Worm (Caenorhabditis elegans) whole organism, L4 larva: Measurements from ENCODE around the gene ubc-19.

Source experiments
- F44E2.7 ChIP-seq: fragments of 200-800 bp; sonication (Bioruptor generic); IDR thresholded peaks from 2 replicates; pipeline ENCODE4 v2.1.2; 2022; ENCODE audit warnings: missing genetic modification characterization, missing compliant biosample characterization
- R02D3.7 ChIP-seq: fragments of 150-350 bp; sonication (generic microtip); optimal IDR thresholded peaks from 3 replicates; lab custom pipeline; 2014; ENCODE audit warnings: missing biosample characterization, missing genetic modification characterization
- T20F7.1 ChIP-seq: fragments of 200-800 bp; sonication (Bioruptor generic); optimal IDR thresholded peaks from 2 replicates; lab custom pipeline; 2018; ENCODE audit warnings: mild to moderate bottlenecking, missing genetic modification characterization, missing compliant biosample characterization
- T26A8.4 ChIP-seq: fragments of 200-800 bp; sonication (Bioruptor generic); IDR thresholded peaks from 2 replicates; pipeline ENCODE4 v1.3.6; 2022; ENCODE audit warnings: missing genetic modification characterization, missing compliant biosample characterization
- Y48G9A.11 ChIP-seq: fragments of 200-800 bp; sonication (Bioruptor generic); IDR thresholded peaks from 2 replicates; pipeline ENCODE4 v1.3.6; 2022; ENCODE audit warnings: missing genetic modification reagents, missing genetic modification characterization, missing compliant biosample characterization
- Y5F2A.4 ChIP-seq: fragments of 200-800 bp; sonication (Bioruptor generic); optimal IDR thresholded peaks from 2 replicates; lab custom pipeline; 2018; ENCODE audit warnings: mild to moderate bottlenecking, missing genetic modification characterization, missing compliant biosample characterization
- Y75B8A.6 ChIP-seq: fragments of 200-800 bp; sonication (Bioruptor generic); IDR thresholded peaks from 2 replicates; pipeline ENCODE4 v1.3.6; 2022; ENCODE audit warnings: missing genetic modification reagents, missing genetic modification characterization, missing compliant biosample characterization
- ZK546.5 ChIP-seq, 2 experiments: sonication (generic microtip); optimal IDR thresholded peaks; 2 replicates each; lab custom pipeline; 2017; ENCODE audit warnings: missing biosample characterization in 2 of 2, missing genetic modification characterization in 2 of 2
- aly-2 ChIP-seq: sonication (generic microtip); optimal IDR thresholded peaks from 2 replicates; lab custom pipeline; 2018; ENCODE audit warnings: missing biosample characterization, missing genetic modification characterization
- ama-1 ChIP-seq: fragments of 150-350 bp; optimal IDR thresholded peaks from 2 replicates; lab custom pipeline; 2014; ENCODE audit warnings: inconsistent platforms, mixed read lengths
- arid-1 ChIP-seq: fragments of 200-800 bp; sonication (Bioruptor generic); conservative IDR thresholded peaks from 2 replicates; pipeline ENCODE4 v1.3.6; 2022; ENCODE audit warnings: missing genetic modification reagents, missing genetic modification characterization, missing compliant biosample characterization
- attf-4 ChIP-seq: sonication (generic microtip); optimal IDR thresholded peaks from 3 replicates; lab custom pipeline; 2017; ENCODE audit warnings: missing biosample characterization, missing genetic modification characterization
- ceh-20 ChIP-seq: fragments of 200-800 bp; sonication (Bioruptor generic); IDR thresholded peaks from 2 replicates; pipeline ENCODE4 v1.3.6; 2022; ENCODE audit warnings: missing genetic modification reagents, missing genetic modification characterization, missing compliant biosample characterization
- ceh-44 ChIP-seq: fragments of 200-800 bp; sonication (Bioruptor generic); IDR thresholded peaks from 2 replicates; pipeline ENCODE4 v1.3.6; 2022; ENCODE audit warnings: missing genetic modification reagents, missing genetic modification characterization, missing compliant biosample characterization
- ceh-62 ChIP-seq: sonication (generic microtip); optimal IDR thresholded peaks from 2 replicates; lab custom pipeline; 2017; ENCODE audit warnings: missing biosample characterization, missing genetic modification characterization
- ces-1 ChIP-seq: fragments of 150-350 bp; sonication (generic microtip); optimal IDR thresholded peaks from 4 replicates; lab custom pipeline; 2014; ENCODE audit warnings: missing biosample characterization, missing genetic modification reagents, missing genetic modification characterization
- ctbp-1 ChIP-seq: fragments of 200-800 bp; sonication (Bioruptor generic); IDR thresholded peaks from 2 replicates; pipeline ENCODE4 v1.3.6; 2022; ENCODE audit warnings: missing genetic modification reagents, missing genetic modification characterization, missing compliant biosample characterization
- daf-12 ChIP-seq: fragments of 150-350 bp; optimal IDR thresholded peaks from 2 replicates; lab custom pipeline; 2014; ENCODE audit warnings: missing biosample characterization, missing genetic modification reagents, missing genetic modification characterization
- daf-19 ChIP-seq: fragments of 200-800 bp; sonication (Bioruptor generic); conservative IDR thresholded peaks from 2 replicates; pipeline ENCODE4 v1.3.6; 2022; ENCODE audit warnings: missing genetic modification characterization, missing compliant biosample characterization
- daf-8 ChIP-seq: fragments of 200-800 bp; sonication (Bioruptor generic); IDR thresholded peaks from 2 replicates; pipeline ENCODE4 v1.3.6; 2022; ENCODE audit warnings: missing genetic modification characterization, missing compliant biosample characterization
- dpl-1 ChIP-seq: fragments of 150-350 bp; optimal IDR thresholded peaks from 2 replicates; lab custom pipeline; 2014; ENCODE audit warnings: missing biosample characterization, missing genetic modification reagents, missing genetic modification characterization
- duxl-1 ChIP-seq: sonication (generic microtip); optimal IDR thresholded peaks from 2 replicates; lab custom pipeline; 2016; ENCODE audit warnings: mild to moderate bottlenecking, missing genetic modification characterization, moderate library complexity, missing compliant biosample characterization; ENCODE audit not compliant: poor library complexity
- jun-1 ChIP-seq: fragments of 150-350 bp; optimal IDR thresholded peaks from 2 replicates; lab custom pipeline; 2014; ENCODE audit warnings: missing biosample characterization, missing genetic modification reagents, missing genetic modification characterization
- lin-29 ChIP-seq: fragments of 200-800 bp; sonication (Bioruptor generic); IDR thresholded peaks from 2 replicates; pipeline ENCODE4 v1.3.6; 2022; ENCODE audit warnings: missing genetic modification reagents, missing genetic modification characterization, missing compliant biosample characterization
- lin-38 ChIP-seq: fragments of 200-800 bp; sonication (Bioruptor generic); IDR thresholded peaks from 2 replicates; pipeline ENCODE4 v1.3.6; 2022; ENCODE audit warnings: missing genetic modification reagents, missing genetic modification characterization, missing compliant biosample characterization
- lin-39 ChIP-seq: fragments of 150-350 bp; optimal IDR thresholded peaks from 2 replicates; lab custom pipeline; 2014; ENCODE audit warnings: missing biosample characterization, missing genetic modification reagents, missing genetic modification characterization
- lir-3 ChIP-seq: sonication (generic microtip); optimal IDR thresholded peaks from 2 replicates; lab custom pipeline; 2016; ENCODE audit warnings: mild to moderate bottlenecking, missing genetic modification characterization, missing compliant biosample characterization
- madf-9 ChIP-seq: fragments of 200-800 bp; sonication (Bioruptor generic); conservative IDR thresholded peaks from 2 replicates; pipeline ENCODE4 v1.3.6; 2022; ENCODE audit warnings: missing genetic modification reagents, missing genetic modification characterization, missing compliant biosample characterization
- mdt-29 ChIP-seq: fragments of 200-800 bp; sonication (Bioruptor generic); IDR thresholded peaks from 2 replicates; pipeline ENCODE4 v1.3.6; 2022; ENCODE audit warnings: missing genetic modification reagents, missing genetic modification characterization, missing compliant biosample characterization
- mep-1 ChIP-seq: fragments of 150-350 bp; sonication (generic microtip); optimal IDR thresholded peaks from 3 replicates; lab custom pipeline; 2014; ENCODE audit warnings: missing biosample characterization, missing genetic modification characterization
- nhr-102 ChIP-seq: sonication (generic microtip); optimal IDR thresholded peaks from 2 replicates; lab custom pipeline; 2016; ENCODE audit warnings: mild to moderate bottlenecking, missing genetic modification characterization, moderate library complexity, missing compliant biosample characterization
- nhr-11 ChIP-seq: fragments of 150-350 bp; optimal IDR thresholded peaks from 2 replicates; lab custom pipeline; 2014; ENCODE audit warnings: missing biosample characterization, missing genetic modification characterization
- nhr-28 ChIP-seq: fragments of 150-350 bp; optimal IDR thresholded peaks from 2 replicates; lab custom pipeline; 2014; ENCODE audit warnings: missing biosample characterization, missing genetic modification characterization
- pqm-1 ChIP-seq: sonication (generic microtip); optimal IDR thresholded peaks from 2 replicates; lab custom pipeline; 2017; ENCODE audit warnings: missing biosample characterization, missing genetic modification characterization
- saeg-2 ChIP-seq: fragments of 200-800 bp; sonication (Bioruptor generic); IDR thresholded peaks from 2 replicates; pipeline ENCODE4 v1.3.6; 2022; ENCODE audit warnings: missing genetic modification reagents, missing genetic modification characterization, missing compliant biosample characterization
- set-16 ChIP-seq: fragments of 200-800 bp; sonication (Bioruptor generic); IDR thresholded peaks from 2 replicates; pipeline ENCODE4 v1.3.6; 2022; ENCODE audit warnings: missing genetic modification reagents, missing genetic modification characterization, missing compliant biosample characterization
- snpc-1.2 ChIP-seq: fragments of 200-800 bp; sonication (Bioruptor generic); IDR thresholded peaks from 2 replicates; pipeline ENCODE4 v1.3.6; 2022; ENCODE audit warnings: missing genetic modification reagents, missing genetic modification characterization, missing compliant biosample characterization
- snpc-4 ChIP-seq: fragments of 150-350 bp; optimal IDR thresholded peaks from 2 replicates; lab custom pipeline; 2014; ENCODE audit warnings: missing biosample characterization, missing genetic modification characterization
- unc-39 ChIP-seq: sonication (generic microtip); optimal IDR thresholded peaks from 2 replicates; lab custom pipeline; 2017; ENCODE audit warnings: missing biosample characterization, missing genetic modification characterization
- unc-62 ChIP-seq, 3 experiments: fragments of 150-350 bp in 1 of 3; sonication (generic microtip); optimal IDR thresholded peaks in 2 of 3; peaks in 1 of 3; 1 replicate in 1 of 3; 2 replicates in 2 of 3; lab custom pipeline; 2014 to 2017; ENCODE audit warnings: missing biosample characterization in 3 of 3, missing genetic modification characterization in 3 of 3, missing genetic modification reagents in 3 of 3, missing genotype in 1 of 3
- ztf-11 ChIP-seq: fragments of 150-350 bp; optimal IDR thresholded peaks from 2 replicates; lab custom pipeline; 2014; ENCODE audit warnings: missing biosample characterization, missing genetic modification characterization

ubc-19 gene

DNA sequence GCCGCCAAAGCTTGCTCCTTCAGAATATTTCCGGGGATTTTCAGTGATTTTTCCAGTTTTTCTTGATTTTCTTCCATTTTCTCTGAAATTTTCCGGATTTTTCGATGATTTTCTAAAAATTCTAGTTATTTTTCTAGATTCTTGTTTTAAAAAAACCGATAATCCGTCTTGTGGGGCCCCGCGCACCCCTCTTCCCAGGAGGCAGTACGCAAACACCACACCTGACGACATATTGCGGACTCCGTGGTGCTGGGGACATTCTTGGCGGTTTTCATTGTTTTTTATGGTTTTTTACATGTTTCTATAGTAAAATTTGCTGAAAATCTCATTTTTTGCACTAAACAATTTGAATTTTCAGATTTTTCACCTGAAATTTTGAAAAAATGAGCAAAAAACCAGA is at the start of gene ubc-19, which contains the start of gene Y69H2.7 (continued):
- TF ChIP-seq daf-19 (no peak), unc-62 (GFP tag; optimal IDR thresholded peaks at IDR 0.05 in 1 of 2; lab: Kevin White, UChicago) (peak in 1 of 2 experiments; percentile 88), unc-62 (tag; optimal IDR thresholded peaks at IDR 0.05; lab: Kevin White, UChicago) (no peak), saeg-2 (GFP tag; lab: Robert Waterston, UW) (no peak), ceh-62 (tag; lab: Kevin White, UChicago) (no peak), mdt-29 (GFP tag; lab: Robert Waterston, UW) (no peak), mep-1 (tag; lab: Kevin White, UChicago) (peak; percentile 26)
- TF ChIP-seq, all 104 proteins: peak for 7

DNA sequence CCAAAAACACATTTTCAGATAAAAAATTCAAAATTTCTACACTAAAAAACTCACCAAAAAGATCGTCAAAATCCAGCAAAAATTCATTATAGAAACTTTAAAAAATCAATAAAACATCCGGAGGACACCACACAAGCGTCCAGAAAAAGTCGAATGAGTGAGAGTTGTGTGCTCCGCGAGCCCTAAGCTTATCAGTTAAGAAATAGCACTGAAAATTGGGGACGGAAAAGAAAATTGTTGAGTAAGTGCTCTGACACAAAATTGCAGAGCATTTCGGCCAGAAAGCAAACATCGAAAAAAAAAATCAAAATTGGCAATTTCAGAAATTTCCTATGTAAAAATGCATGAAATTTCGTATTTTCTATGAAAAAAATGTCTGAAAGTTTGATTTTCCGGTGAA is 48.1 kb upstream of the ubc-19 start:
- TF ChIP-seq Y48G9A.11, result no peak
- TF ChIP-seq jun-1 (tag; lab: Kevin White, UChicago), result no peak
- TF ChIP-seq nhr-28 (tag; lab: Kevin White, UChicago), result peak; percentile 1
- no peak for TF ChIP-seq ces-1 (GFP tag; lab: Kevin White, UChicago)
- TF ChIP-seq ctbp-1, result no peak
- TF ChIP-seq duxl-1 (tag; lab: Kevin White, UChicago), result peak; percentile 93

DNA sequence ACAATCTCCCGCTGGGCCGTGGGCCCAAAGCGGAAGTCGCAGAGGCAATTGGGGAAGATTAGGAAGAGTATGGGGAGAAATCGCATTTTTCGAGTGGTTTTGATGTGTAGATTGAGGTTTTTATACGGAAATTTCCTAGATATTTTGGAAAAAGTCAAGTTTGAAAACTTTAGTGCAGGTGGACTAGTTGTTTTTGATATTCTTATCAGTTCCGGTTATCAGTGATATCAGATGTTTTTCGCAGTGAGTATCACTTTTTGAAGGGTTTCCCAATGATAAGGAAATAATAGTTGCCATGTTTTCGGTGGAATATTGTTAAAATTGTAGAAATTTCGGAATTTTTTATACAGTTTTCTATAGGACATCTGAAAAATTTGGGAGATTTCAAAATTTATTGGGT is 44.8 kb upstream of the ubc-19 start, which contains the start of gene scl-20:
scl-20 (minus strand) TSS at position 101 of the 400 bp plus-strand sequence.
- TF ChIP-seq aly-2 (tag; lab: Kevin White, UChicago) (no peak), daf-8 (GFP tag; lab: Robert Waterston, UW) (no peak), F44E2.7 (GFP tag; lab: Robert Waterston, UW) (no peak), lin-39 (tag; lab: Kevin White, UChicago) (no peak), attf-4 (no peak), Y5F2A.4 (GFP tag; lab: Kevin White, UChicago) (no peak), unc-39 (tag; lab: Kevin White, UChicago) (no peak), nhr-102 (tag; lab: Kevin White, UChicago) (no peak), daf-12 (tag; lab: Kevin White, UChicago) (no peak), nhr-11 (tag; lab: Kevin White, UChicago) (no peak), ceh-20 (GFP tag; lab: Robert Waterston, UW) (no peak), lin-38 (GFP tag; lab: Robert Waterston, UW) (no peak), arid-1 (no peak)
- TF ChIP-seq, all 104 proteins: peak for 0

- TF ChIP-seq ztf-11 (tag; lab: Kevin White, UChicago) (no peak), saeg-2 (GFP tag; lab: Robert Waterston, UW) (no peak), snpc-1.2 (no peak), T20F7.1 (GFP tag; lab: Kevin White, UChicago) (no peak), R02D3.7 (tag; lab: Kevin White, UChicago) (no peak), nhr-11 (tag; lab: Kevin White, UChicago) (no peak), set-16 (GFP tag; lab: Robert Waterston, UW) (no peak), snpc-4 (tag; lab: Kevin White, UChicago) (no peak), duxl-1 (tag; lab: Kevin White, UChicago) (no peak), lir-3 (no peak), ceh-62 (tag; lab: Kevin White, UChicago) (no peak), ZK546.5 (tag; optimal IDR thresholded peaks at IDR 0.05; lab: Kevin White, UChicago) (no peak)
- TF ChIP-seq, all 104 proteins: peak for 0
Measured at ce11 chrV:18733942-18734341, 44.4 kb upstream of the ubc-19 start.

DNA sequence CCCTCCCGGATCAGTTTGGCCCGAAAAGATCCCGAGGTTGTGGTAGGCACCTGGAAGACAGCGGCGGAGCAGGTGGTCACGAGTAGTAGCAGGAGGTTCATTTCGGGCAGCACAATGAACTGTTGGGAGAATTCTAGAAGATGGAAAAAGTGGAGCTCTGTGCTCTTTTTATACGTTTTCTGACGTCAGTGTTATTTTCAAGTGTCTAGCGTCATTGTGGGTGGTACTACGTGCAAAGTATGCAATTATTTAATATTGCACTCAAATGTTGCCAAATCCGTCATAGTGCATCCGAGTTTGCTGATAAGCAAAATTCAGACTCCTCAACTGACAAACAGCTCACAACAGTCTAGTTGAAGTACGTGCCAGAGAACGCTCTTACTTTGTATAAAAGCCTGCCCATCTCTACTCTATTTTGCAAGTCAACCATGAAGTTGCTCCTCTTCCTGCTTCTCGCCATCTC is 42.0 kb upstream of the ubc-19 start, which contains the start of the genes asp-18 and scl-19:
asp-18 (minus strand) TSS at position 101 of the 463 bp plus-strand sequence.
scl-19 (plus strand) TSS at position 413 of the 463 bp plus-strand sequence.
- TF ChIP-seq unc-39 (tag; lab: Kevin White, UChicago), result no peak
- no peak for TF ChIP-seq ctbp-1
- no peak for TF ChIP-seq pqm-1 (tag; lab: Kevin White, UChicago)
- TF ChIP-seq ama-1 (lab: Kevin White, UChicago), result no peak
- TF ChIP-seq dpl-1, result no peak
- TF ChIP-seq Y75B8A.6 (GFP tag; lab: Robert Waterston, UW), result no peak
- no peak for TF ChIP-seq lin-29
- TF ChIP-seq ceh-44 (GFP tag; lab: Robert Waterston, UW), result no peak
- TF ChIP-seq madf-9 (GFP tag; lab: Robert Waterston, UW), result no peak
- no peak for TF ChIP-seq T26A8.4 (GFP tag; lab: Robert Waterston, UW)
